Worm (Caenorhabditis elegans): ENCODE results near the gene col-33.

DNA sequence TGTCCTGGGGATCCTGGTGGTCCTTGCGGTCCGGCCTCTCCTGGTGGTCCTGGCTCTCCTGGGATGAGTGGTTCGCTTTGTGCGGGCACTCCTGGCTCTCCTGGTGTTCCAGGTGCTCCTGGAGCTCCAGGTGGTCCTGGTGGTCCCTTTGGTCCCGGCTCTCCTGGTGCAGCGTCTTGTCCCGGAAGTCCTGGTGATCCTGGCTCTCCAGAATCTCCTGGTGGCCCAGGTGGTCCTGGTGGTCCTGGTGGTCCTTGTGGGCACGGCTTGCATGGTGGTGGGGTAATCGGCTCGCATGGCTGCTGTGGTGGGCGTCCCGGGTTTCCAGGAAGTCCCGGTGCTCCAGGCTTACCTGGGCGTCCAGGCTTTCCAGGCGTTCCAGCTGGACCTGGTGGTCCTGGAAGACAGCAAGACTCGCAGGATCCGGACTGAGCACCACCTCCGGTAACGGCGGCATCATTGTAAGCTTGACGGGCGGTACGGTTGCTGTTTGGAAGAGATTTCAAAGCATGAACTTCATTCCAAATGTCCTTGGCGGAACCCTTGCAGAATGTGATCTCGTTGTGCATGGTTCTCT lies 19.2 kb upstream of the col-33 start:
- TF ChIP-seq unc-62 (GFP tag; optimal IDR thresholded peaks at IDR 0.05): no peak
- no peak for TF ChIP-seq nhr-6 (tag; optimal IDR thresholded peaks at IDR 0.05)
- TF ChIP-seq ZK546.5 (tag; optimal IDR thresholded peaks at IDR 0.05): no peak
- TF ChIP-seq ztf-11 (tag; optimal IDR thresholded peaks at IDR 0.05): no peak

All from whole organism, L2 larva.